Worm (Caenorhabditis elegans) whole organism, L1 larva: ENCODE measurements around the gene mrpl-12.

Experiments used
- C34B4.2 ChIP-seq: sonication (generic microtip); optimal IDR thresholded peaks from 2 replicates; lab custom pipeline; 2017; ENCODE audit warnings: mild to moderate bottlenecking, missing genetic modification characterization, missing compliant biosample characterization
- aha-1 ChIP-seq: fragments of 150-350 bp; optimal IDR thresholded peaks from 2 replicates; lab custom pipeline; 2014; ENCODE audit warnings: missing biosample characterization, missing genetic modification characterization
- alr-1 ChIP-seq: fragments of 200-800 bp; sonication (Bioruptor generic); optimal IDR thresholded peaks from 2 replicates; lab custom pipeline; 2018; ENCODE audit warnings: borderline replicate concordance, mild to moderate bottlenecking, missing genetic modification characterization, missing compliant biosample characterization
- aly-2 ChIP-seq: fragments of 150-350 bp; optimal IDR thresholded peaks from 2 replicates; lab custom pipeline; 2014; ENCODE audit warnings: missing biosample characterization, missing genetic modification characterization
- ama-1 ChIP-seq: fragments of 150-350 bp; optimal IDR thresholded peaks from 2 replicates; lab custom pipeline; 2014
- blmp-1 ChIP-seq: fragments of 150-350 bp; optimal IDR thresholded peaks from 2 replicates; lab custom pipeline; 2014; ENCODE audit warnings: missing biosample characterization, missing genetic modification characterization
- ceh-63 ChIP-seq: fragments of 200-800 bp; sonication (Bioruptor generic); optimal IDR thresholded peaks from 2 replicates; lab custom pipeline; 2018; ENCODE audit warnings: mild to moderate bottlenecking, missing genetic modification characterization, missing compliant biosample characterization
- ceh-82 ChIP-seq, 3 experiments: fragments of 150-350 bp in 1 of 3; sonication (generic microtip) in 2 of 3; optimal IDR thresholded peaks; 2 replicates each; lab custom pipeline; 2014 to 2017; ENCODE audit warnings: missing biosample characterization in 3 of 3, missing genetic modification characterization in 3 of 3
- ceh-88 ChIP-seq: fragments of 200-800 bp; sonication (Bioruptor generic); IDR thresholded peaks from 2 replicates; pipeline ENCODE4 v1.3.6; 2022; ENCODE audit warnings: missing genetic modification characterization, missing compliant biosample characterization
- dsc-1 ChIP-seq: sonication (generic microtip); optimal IDR thresholded peaks from 2 replicates; lab custom pipeline; 2016; ENCODE audit warnings: mild to moderate bottlenecking, missing genetic modification characterization, missing compliant biosample characterization
- efl-1 ChIP-seq, 4 experiments: fragments of 150-350 bp; optimal IDR thresholded peaks in 3 of 4; peaks in 1 of 4; 1 replicate in 1 of 4; 2 replicates in 3 of 4; lab custom pipeline; 2014; ENCODE audit warnings: missing biosample characterization in 2 of 4, missing genetic modification characterization in 2 of 4, missing genetic modification reagents in 2 of 4
- egl-13 ChIP-seq: sonication (generic microtip); optimal IDR thresholded peaks from 2 replicates; lab custom pipeline; 2016; ENCODE audit warnings: missing genotype, missing genetic modification reagents, missing genetic modification characterization, missing compliant biosample characterization
- egl-27 ChIP-seq, 2 experiments: fragments of 150-350 bp in 1 of 2; sonication (generic microtip); optimal IDR thresholded peaks; 3 replicates each; lab custom pipeline; 2017 to 2018; ENCODE audit warnings: missing biosample characterization in 2 of 2, missing genetic modification characterization in 2 of 2, missing genetic modification reagents in 2 of 2
- elt-2 ChIP-seq: sonication (generic microtip); optimal IDR thresholded peaks from 2 replicates; lab custom pipeline; 2016; ENCODE audit warnings: missing genetic modification characterization, mild to moderate bottlenecking, inconsistent platforms, missing compliant biosample characterization, missing genetic modification reagents
- elt-3 ChIP-seq, 6 experiments: fragments of 150-350 bp in 1 of 6; sonication (generic microtip); optimal IDR thresholded peaks; 2 replicates each; lab custom pipeline; 2017 to 2018; ENCODE audit warnings: missing biosample characterization in 6 of 6, missing genetic modification characterization in 6 of 6, inconsistent platforms in 1 of 6
- fkh-4 ChIP-seq: sonication (generic microtip); optimal IDR thresholded peaks from 2 replicates; lab custom pipeline; 2016; ENCODE audit warnings: missing compliant biosample characterization, missing genetic modification characterization, borderline replicate concordance
- fkh-8 ChIP-seq: sonication (generic microtip); optimal IDR thresholded peaks from 2 replicates; lab custom pipeline; 2016; ENCODE audit warnings: mild to moderate bottlenecking, missing genetic modification characterization, missing compliant biosample characterization
- fos-1 ChIP-seq: fragments of 150-350 bp; optimal IDR thresholded peaks from 2 replicates; lab custom pipeline; 2014; ENCODE audit warnings: missing biosample characterization, missing genetic modification characterization
- hlh-4 ChIP-seq: sonication (generic microtip); optimal IDR thresholded peaks from 2 replicates; lab custom pipeline; 2016; ENCODE audit warnings: mild to moderate bottlenecking, missing genetic modification characterization, missing compliant biosample characterization
- jun-1 ChIP-seq: fragments of 150-350 bp; optimal IDR thresholded peaks from 2 replicates; lab custom pipeline; 2014; ENCODE audit warnings: missing biosample characterization, missing genetic modification reagents, missing genetic modification characterization
- lin-13 ChIP-seq: fragments of 150-350 bp; optimal IDR thresholded peaks from 2 replicates; lab custom pipeline; 2014; ENCODE audit warnings: missing biosample characterization, missing genetic modification reagents, missing genetic modification characterization
- lin-14 ChIP-seq: fragments of 200-800 bp; sonication (Bioruptor generic); optimal IDR thresholded peaks from 2 replicates; lab custom pipeline; 2018; ENCODE audit warnings: mild to moderate bottlenecking, missing genetic modification characterization, moderate library complexity, missing compliant biosample characterization
- lin-15B ChIP-seq: fragments of 150-350 bp; sonication (generic microtip); optimal IDR thresholded peaks from 3 replicates; lab custom pipeline; 2014; ENCODE audit warnings: missing biosample characterization, missing genetic modification characterization
- lir-3 ChIP-seq: sonication (generic microtip); optimal IDR thresholded peaks from 2 replicates; lab custom pipeline; 2016; ENCODE audit warnings: mild to moderate bottlenecking, missing genetic modification characterization, moderate library complexity, missing compliant biosample characterization; ENCODE audit not compliant: poor library complexity
- mab-9 ChIP-seq: fragments of 200-800 bp; sonication (Bioruptor generic); IDR thresholded peaks from 2 replicates; pipeline ENCODE4 v1.3.6; 2022; ENCODE audit warnings: missing genetic modification reagents, missing genetic modification characterization, missing compliant biosample characterization
- mdl-1 ChIP-seq, 2 experiments: fragments of 150-350 bp; optimal IDR thresholded peaks; 2 replicates each; lab custom pipeline; 2014 to 2017; ENCODE audit warnings: missing biosample characterization in 2 of 2, missing genetic modification characterization in 2 of 2, inconsistent platforms in 1 of 2
- mef-2 ChIP-seq: fragments of 150-350 bp; optimal IDR thresholded peaks from 2 replicates; lab custom pipeline; 2014; ENCODE audit warnings: missing biosample characterization, missing genetic modification characterization
- mep-1 ChIP-seq: fragments of 150-350 bp; optimal IDR thresholded peaks from 2 replicates; lab custom pipeline; 2014; ENCODE audit warnings: missing biosample characterization, missing genetic modification characterization
- nhr-11 ChIP-seq: fragments of 150-350 bp; optimal IDR thresholded peaks from 2 replicates; lab custom pipeline; 2014; ENCODE audit warnings: missing biosample characterization, missing genetic modification characterization
- nhr-12 ChIP-seq: sonication (generic microtip); optimal IDR thresholded peaks from 2 replicates; lab custom pipeline; 2017; ENCODE audit warnings: missing biosample characterization, missing genetic modification characterization
- nhr-19 ChIP-seq: fragments of 200-800 bp; sonication (Bioruptor generic); conservative IDR thresholded peaks from 2 replicates; pipeline ENCODE4 v1.3.6; 2022; ENCODE audit warnings: missing genetic modification characterization, missing compliant biosample characterization
- nhr-20 ChIP-seq: sonication (generic microtip); optimal IDR thresholded peaks from 2 replicates; lab custom pipeline; 2016; ENCODE audit warnings: mild to moderate bottlenecking, missing genetic modification characterization, missing compliant biosample characterization
- nhr-28 ChIP-seq: fragments of 150-350 bp; optimal IDR thresholded peaks from 2 replicates; lab custom pipeline; 2014; ENCODE audit warnings: missing biosample characterization, missing genetic modification characterization
- nhr-71 ChIP-seq: sonication (generic microtip); optimal IDR thresholded peaks from 2 replicates; lab custom pipeline; 2016; ENCODE audit warnings: mild to moderate bottlenecking, missing genetic modification characterization, moderate library complexity, missing compliant biosample characterization
- nhr-77 ChIP-seq: fragments of 150-350 bp; optimal IDR thresholded peaks from 2 replicates; lab custom pipeline; 2014; ENCODE audit warnings: missing biosample characterization, missing genetic modification characterization
- nhr-84 ChIP-seq: sonication (generic microtip); optimal IDR thresholded peaks from 2 replicates; lab custom pipeline; 2017; ENCODE audit warnings: missing biosample characterization, missing genetic modification characterization
- nhr-85 ChIP-seq: sonication (generic microtip); peaks from one replicate; lab custom pipeline; 2016; ENCODE audit warnings: missing genetic modification characterization, inconsistent platforms, missing compliant biosample characterization
- pag-3 ChIP-seq: sonication (generic microtip); optimal IDR thresholded peaks from 2 replicates; lab custom pipeline; 2017; ENCODE audit warnings: missing genetic modification characterization, mild to moderate bottlenecking, missing compliant biosample characterization, antibody characterized with exemption, borderline replicate concordance; ENCODE audit not compliant: insufficient read depth
- pax-3 ChIP-seq: fragments of 200-800 bp; sonication (Bioruptor generic); optimal IDR thresholded peaks from 2 replicates; lab custom pipeline; 2018; ENCODE audit warnings: mild to moderate bottlenecking, missing genetic modification characterization, moderate library complexity, missing compliant biosample characterization
- pqm-1 ChIP-seq: sonication (generic microtip); optimal IDR thresholded peaks from 3 replicates; lab custom pipeline; 2017; ENCODE audit warnings: missing biosample characterization, missing genetic modification characterization
- snpc-4 ChIP-seq: fragments of 150-350 bp; optimal IDR thresholded peaks from 2 replicates; lab custom pipeline; 2014; ENCODE audit warnings: missing biosample characterization, missing genetic modification characterization
- swsn-7 ChIP-seq: sonication (generic microtip); optimal IDR thresholded peaks from 2 replicates; lab custom pipeline; 2016; ENCODE audit warnings: missing genetic modification characterization, missing compliant biosample characterization
- tbx-2 ChIP-seq: sonication (generic microtip); optimal IDR thresholded peaks from 2 replicates; lab custom pipeline; 2016; ENCODE audit warnings: missing genetic modification characterization, missing compliant biosample characterization
- tlp-1 ChIP-seq: fragments of 150-350 bp; optimal IDR thresholded peaks from 2 replicates; lab custom pipeline; 2014; ENCODE audit warnings: missing biosample characterization, missing genetic modification characterization
- unc-30 ChIP-seq: sonication (generic microtip); optimal IDR thresholded peaks from 2 replicates; lab custom pipeline; 2017; ENCODE audit warnings: missing biosample characterization, missing genetic modification characterization
- unc-62 ChIP-seq: fragments of 150-350 bp; optimal IDR thresholded peaks from 2 replicates; lab custom pipeline; 2014; ENCODE audit warnings: missing biosample characterization, missing genetic modification reagents, missing genetic modification characterization
- unc-86 ChIP-seq: sonication (generic microtip); optimal IDR thresholded peaks from 2 replicates; lab custom pipeline; 2016; ENCODE audit warnings: missing genetic modification characterization, missing compliant biosample characterization
- vab-15 ChIP-seq: sonication (generic microtip); optimal IDR thresholded peaks from 2 replicates; lab custom pipeline; 2017; ENCODE audit warnings: missing genotype, mild to moderate bottlenecking, missing genetic modification characterization, missing compliant biosample characterization
- xbp-1 ChIP-seq: sonication (generic microtip); optimal IDR thresholded peaks from 2 replicates; lab custom pipeline; 2016; ENCODE audit warnings: missing genetic modification characterization, missing compliant biosample characterization
- ztf-4 ChIP-seq: fragments of 150-350 bp; optimal IDR thresholded peaks from 2 replicates; lab custom pipeline; 2014; ENCODE audit warnings: missing biosample characterization, missing genetic modification characterization

mrpl-12 gene

DNA sequence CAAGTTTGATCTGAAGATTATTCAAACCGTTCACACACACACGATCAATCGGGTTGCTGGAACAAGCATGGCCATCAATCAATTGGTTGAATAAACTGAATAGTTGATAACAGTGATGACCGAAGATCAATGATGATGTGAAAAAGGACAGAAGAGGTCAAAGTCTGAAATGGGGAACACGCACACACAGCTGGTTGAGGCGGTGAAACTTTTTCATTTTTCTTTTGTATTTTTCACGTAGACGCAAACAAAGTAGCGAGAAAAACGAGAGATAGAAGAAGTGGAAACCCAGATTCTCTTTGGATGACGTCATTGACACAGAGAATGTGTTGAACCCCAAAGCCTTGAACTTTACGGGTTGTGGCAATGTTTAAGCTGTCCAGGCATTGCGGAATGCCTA is 9.9 kb downstream of the mrpl-12 start (continued):
- no peak for TF ChIP-seq lin-15B
- no peak for TF ChIP-seq egl-27 (tag; optimal IDR thresholded peaks at IDR 0.05; lab: Kevin White, UChicago)
- no peak for TF ChIP-seq nhr-11 (tag; lab: Kevin White, UChicago)
- TF ChIP-seq ceh-82 (tag; optimal IDR thresholded peaks at IDR 0.05; lab: Kevin White, UChicago): peak in 1 of 3 experiments; percentile 26
- peak; percentile 0 for TF ChIP-seq xbp-1 (tag; lab: Kevin White, UChicago)
- peak; percentile 22 for TF ChIP-seq jun-1 (tag; lab: Kevin White, UChicago)
- TF ChIP-seq blmp-1: peak; percentile 90
- TF ChIP-seq unc-62: no peak
- no peak for TF ChIP-seq unc-30 (tag; lab: Kevin White, UChicago)
- TF ChIP-seq ceh-63 (GFP tag; lab: Kevin White, UChicago): no peak
- TF ChIP-seq pag-3 (tag; lab: Kevin White, UChicago): no peak
- TF ChIP-seq lin-13: no peak
- TF ChIP-seq hlh-4 (tag; lab: Kevin White, UChicago): no peak
- TF ChIP-seq nhr-19 (GFP tag; lab: Robert Waterston, UW): peak; percentile 55
- TF ChIP-seq mab-9 (GFP tag; lab: Robert Waterston, UW): no peak
- TF ChIP-seq tlp-1: no peak
- TF ChIP-seq fkh-4 (tag; lab: Kevin White, UChicago): no peak
- no peak for TF ChIP-seq nhr-84
- TF ChIP-seq aly-2 (tag; lab: Kevin White, UChicago): no peak
- TF ChIP-seq snpc-4 (tag; lab: Kevin White, UChicago): no peak
- TF ChIP-seq nhr-12 (tag; lab: Kevin White, UChicago): no peak
- TF ChIP-seq ama-1 (lab: Kevin White, UChicago): peak; percentile 73
- TF ChIP-seq ceh-88 (GFP tag; lab: Robert Waterston, UW): no peak
- TF ChIP-seq aha-1 (tag; lab: Kevin White, UChicago): no peak
- TF ChIP-seq nhr-85 (tag; lab: Kevin White, UChicago): peak; percentile 92
- no peak for TF ChIP-seq swsn-7
- TF ChIP-seq mef-2 (tag; lab: Kevin White, UChicago): no peak
- no peak for TF ChIP-seq unc-86
- TF ChIP-seq fos-1: no peak
- TF ChIP-seq egl-13 (tag; lab: Kevin White, UChicago): no peak
- no peak for TF ChIP-seq vab-15
- TF ChIP-seq pax-3 (tag; lab: Kevin White, UChicago): no peak

- TF ChIP-seq nhr-77 (tag; lab: Kevin White, UChicago): no peak
- TF ChIP-seq C34B4.2 (tag; lab: Kevin White, UChicago): no peak
- TF ChIP-seq mep-1 (tag; lab: Kevin White, UChicago): no peak
- no peak for TF ChIP-seq pqm-1
- no peak for TF ChIP-seq nhr-28 (tag; lab: Kevin White, UChicago)
- peak; percentile 9 for TF ChIP-seq ama-1 (lab: Kevin White, UChicago)
- TF ChIP-seq lin-14: no peak
- peak; percentile 71 for TF ChIP-seq nhr-85 (tag; lab: Kevin White, UChicago)
- TF ChIP-seq aly-2 (tag; lab: Kevin White, UChicago): no peak
- no peak for TF ChIP-seq pax-3 (tag; lab: Kevin White, UChicago)
- no peak for TF ChIP-seq alr-1 (tag; lab: Kevin White, UChicago)
- TF ChIP-seq egl-13 (tag; lab: Kevin White, UChicago): no peak
These were observed 10.5 kb downstream of the mrpl-12 start for ce11 chrIII:10718078-10718477.

- peak in 3 of 6 experiments; percentile 60 to 90 (median 80) for TF ChIP-seq elt-3 (tag; optimal IDR thresholded peaks at IDR 0.05; lab: Kevin White, UChicago)
- TF ChIP-seq tbx-2: peak; percentile 24
- peak; percentile 26 for TF ChIP-seq blmp-1
- peak; percentile 71 for TF ChIP-seq nhr-20 (tag; lab: Kevin White, UChicago)
- TF ChIP-seq mdl-1 (tag; optimal IDR thresholded peaks at IDR 0.05; lab: Kevin White, UChicago): peak in 1 of 2 experiments; percentile 50
- TF ChIP-seq mep-1 (tag; lab: Kevin White, UChicago): peak; percentile 35
- TF ChIP-seq ama-1 (lab: Kevin White, UChicago): no peak
- TF ChIP-seq ztf-4 (tag; lab: Kevin White, UChicago): no peak
- TF ChIP-seq lir-3 (tag; lab: Kevin White, UChicago): peak; percentile 47
- peak; percentile 56 for TF ChIP-seq nhr-85 (tag; lab: Kevin White, UChicago)
- no peak for TF ChIP-seq efl-1 (optimal IDR thresholded peaks at IDR 0.05; lab: Kevin White, UChicago)
- peak in 1 of 2 experiments; percentile 78 for TF ChIP-seq efl-1 (GFP tag; optimal IDR thresholded peaks at IDR 0.05 in 1 of 2; lab: Kevin White, UChicago)
- TF ChIP-seq nhr-19 (GFP tag; lab: Robert Waterston, UW): peak; percentile 42; the same call in 1 of the 2 replicates
- no peak for TF ChIP-seq fkh-8 (tag; lab: Kevin White, UChicago)
- no peak for TF ChIP-seq nhr-28 (tag; lab: Kevin White, UChicago)
- peak; percentile 7 for TF ChIP-seq swsn-7
- TF ChIP-seq mab-9 (GFP tag; lab: Robert Waterston, UW): no peak
- TF ChIP-seq elt-2 (tag; lab: Kevin White, UChicago): peak; percentile 44
- TF ChIP-seq nhr-71: peak; percentile 44
- no peak for TF ChIP-seq dsc-1 (tag; lab: Kevin White, UChicago)
- peak; percentile 30 for TF ChIP-seq lin-14
These were observed 11.5 kb downstream of the mrpl-12 start for ce11 chrIII:10719057-10719456.
